Worm (Caenorhabditis elegans) whole organism, L4 larva: ENCODE results near the gene fbxa-28.
A peak's percentile ranks its signal among the peaks of the same experiment; 100 is the strongest.

ENCODE experiments used
- D1046.2 ChIP-seq: fragments of 200-800 bp; sonication (Bioruptor generic); IDR thresholded peaks from 2 replicates; pipeline ENCODE4 v1.3.6; 2022; ENCODE audit warnings: missing genetic modification characterization, missing compliant biosample characterization
- F10B5.3 ChIP-seq: sonication (generic microtip); optimal IDR thresholded peaks from 2 replicates; lab custom pipeline; 2016; ENCODE audit warnings: mild to moderate bottlenecking, missing genetic modification characterization, missing compliant biosample characterization
- F26F4.8 ChIP-seq: fragments of 200-800 bp; sonication (Bioruptor generic); conservative IDR thresholded peaks from 2 replicates; pipeline ENCODE4 v1.3.6; 2022; ENCODE audit warnings: missing genetic modification characterization, missing compliant biosample characterization
- R02D3.7 ChIP-seq: fragments of 150-350 bp; sonication (generic microtip); optimal IDR thresholded peaks from 3 replicates; lab custom pipeline; 2014; ENCODE audit warnings: missing biosample characterization, missing genetic modification characterization
- T20F7.1 ChIP-seq: fragments of 200-800 bp; sonication (Bioruptor generic); optimal IDR thresholded peaks from 2 replicates; lab custom pipeline; 2018; ENCODE audit warnings: mild to moderate bottlenecking, missing genetic modification characterization, missing compliant biosample characterization
- T26A8.4 ChIP-seq: fragments of 200-800 bp; sonication (Bioruptor generic); IDR thresholded peaks from 2 replicates; pipeline ENCODE4 v1.3.6; 2022; ENCODE audit warnings: missing genetic modification characterization, missing compliant biosample characterization
- Y105C5A.15 ChIP-seq: fragments of 200-800 bp; sonication (Bioruptor generic); IDR thresholded peaks from 2 replicates; pipeline ENCODE4 v1.3.6; 2022; ENCODE audit warnings: missing genetic modification characterization, missing compliant biosample characterization
- ZK546.5 ChIP-seq, 2 experiments: sonication (generic microtip); optimal IDR thresholded peaks; 2 replicates each; lab custom pipeline; 2017; ENCODE audit warnings: missing biosample characterization in 2 of 2, missing genetic modification characterization in 2 of 2
- aha-1 ChIP-seq: fragments of 150-350 bp; peaks from one replicate; lab custom pipeline; 2014; ENCODE audit warnings: missing biosample characterization, missing genetic modification characterization
- ama-1 ChIP-seq: fragments of 150-350 bp; optimal IDR thresholded peaks from 2 replicates; lab custom pipeline; 2014; ENCODE audit warnings: inconsistent platforms, mixed read lengths
- arid-1 ChIP-seq: fragments of 200-800 bp; sonication (Bioruptor generic); conservative IDR thresholded peaks from 2 replicates; pipeline ENCODE4 v1.3.6; 2022; ENCODE audit warnings: missing genetic modification reagents, missing genetic modification characterization, missing compliant biosample characterization
- attf-4 ChIP-seq: sonication (generic microtip); optimal IDR thresholded peaks from 3 replicates; lab custom pipeline; 2017; ENCODE audit warnings: missing biosample characterization, missing genetic modification characterization
- ceh-28 ChIP-seq: fragments of 150-350 bp; optimal IDR thresholded peaks from 2 replicates; lab custom pipeline; 2014; ENCODE audit warnings: missing biosample characterization, missing genetic modification reagents, missing genetic modification characterization
- ceh-32 ChIP-seq: sonication (generic microtip); optimal IDR thresholded peaks from 2 replicates; lab custom pipeline; 2016; ENCODE audit warnings: mild to moderate bottlenecking, missing genetic modification characterization, missing compliant biosample characterization; ENCODE audit not compliant: poor library complexity
- ceh-44 ChIP-seq: fragments of 200-800 bp; sonication (Bioruptor generic); IDR thresholded peaks from 2 replicates; pipeline ENCODE4 v1.3.6; 2022; ENCODE audit warnings: missing genetic modification reagents, missing genetic modification characterization, missing compliant biosample characterization
- ceh-82 ChIP-seq: sonication (generic microtip); optimal IDR thresholded peaks from 2 replicates; lab custom pipeline; 2017; ENCODE audit warnings: missing biosample characterization, missing genetic modification characterization
- ces-1 ChIP-seq: fragments of 150-350 bp; sonication (generic microtip); optimal IDR thresholded peaks from 4 replicates; lab custom pipeline; 2014; ENCODE audit warnings: missing biosample characterization, missing genetic modification reagents, missing genetic modification characterization
- cey-2 ChIP-seq: sonication (generic microtip); optimal IDR thresholded peaks from 3 replicates; lab custom pipeline; 2017; ENCODE audit warnings: missing genetic modification characterization, mild to moderate bottlenecking, missing compliant biosample characterization, antibody characterized with exemption, borderline replicate concordance; ENCODE audit not compliant: insufficient read depth
- ctbp-1 ChIP-seq: fragments of 200-800 bp; sonication (Bioruptor generic); IDR thresholded peaks from 2 replicates; pipeline ENCODE4 v1.3.6; 2022; ENCODE audit warnings: missing genetic modification reagents, missing genetic modification characterization, missing compliant biosample characterization
- daf-8 ChIP-seq: fragments of 200-800 bp; sonication (Bioruptor generic); IDR thresholded peaks from 2 replicates; pipeline ENCODE4 v1.3.6; 2022; ENCODE audit warnings: missing genetic modification characterization, missing compliant biosample characterization
- dmd-6 ChIP-seq: fragments of 200-800 bp; sonication (Bioruptor generic); IDR thresholded peaks from 2 replicates; pipeline ENCODE4 v1.3.6; 2022; ENCODE audit warnings: missing genetic modification reagents, missing genetic modification characterization, missing compliant biosample characterization
- dmd-9 ChIP-seq: fragments of 200-800 bp; sonication (Bioruptor generic); IDR thresholded peaks from 2 replicates; pipeline ENCODE4 v1.3.6; 2022; ENCODE audit warnings: missing genetic modification reagents, missing genetic modification characterization, missing compliant biosample characterization
- dpl-1 ChIP-seq: fragments of 150-350 bp; optimal IDR thresholded peaks from 2 replicates; lab custom pipeline; 2014; ENCODE audit warnings: missing biosample characterization, missing genetic modification reagents, missing genetic modification characterization
- dve-1 ChIP-seq: sonication (generic microtip); optimal IDR thresholded peaks from 2 replicates; lab custom pipeline; 2017; ENCODE audit warnings: antibody characterized with exemption, mild to moderate bottlenecking, missing genetic modification characterization, missing compliant biosample characterization; ENCODE audit not compliant: insufficient read depth
- egl-27 ChIP-seq: sonication (generic microtip); optimal IDR thresholded peaks from 3 replicates; lab custom pipeline; 2017; ENCODE audit warnings: missing biosample characterization, missing genetic modification reagents, missing genetic modification characterization
- egl-43 ChIP-seq: fragments of 200-800 bp; sonication (Bioruptor generic); IDR thresholded peaks from 2 replicates; pipeline ENCODE4 v1.3.6; 2022; ENCODE audit warnings: missing genetic modification reagents, missing genetic modification characterization, missing compliant biosample characterization
- fkh-10 ChIP-seq: fragments of 150-350 bp; optimal IDR thresholded peaks from 2 replicates; lab custom pipeline; 2014; ENCODE audit warnings: missing biosample characterization, missing genetic modification reagents, missing genetic modification characterization
- hif-1 ChIP-seq, 2 experiments: sonication (generic microtip); optimal IDR thresholded peaks; 2 replicates each; lab custom pipeline; 2016 to 2017; ENCODE audit warnings: missing compliant biosample characterization in 2 of 2, missing genetic modification characterization in 2 of 2, missing genetic modification reagents in 2 of 2, missing genotype in 2 of 2, mild to moderate bottlenecking in 1 of 2
- hlh-11 ChIP-seq: fragments of 200-800 bp; sonication (Bioruptor generic); optimal IDR thresholded peaks from 2 replicates; lab custom pipeline; 2018; ENCODE audit warnings: mild to moderate bottlenecking, missing genetic modification characterization, missing compliant biosample characterization
- hmg-1.1 ChIP-seq: fragments of 200-800 bp; sonication (Bioruptor generic); IDR thresholded peaks from 2 replicates; pipeline ENCODE4 v1.3.6; 2022; ENCODE audit warnings: missing genetic modification reagents, missing genetic modification characterization, missing compliant biosample characterization
- jun-1 ChIP-seq: fragments of 150-350 bp; optimal IDR thresholded peaks from 2 replicates; lab custom pipeline; 2014; ENCODE audit warnings: missing biosample characterization, missing genetic modification reagents, missing genetic modification characterization
- lim-7 ChIP-seq: fragments of 200-800 bp; sonication (Bioruptor generic); IDR thresholded peaks from 2 replicates; pipeline ENCODE4 v1.3.6; 2022; ENCODE audit warnings: missing genetic modification characterization, missing compliant biosample characterization
- lin-1 ChIP-seq: fragments of 200-800 bp; sonication (Bioruptor generic); IDR thresholded peaks from 2 replicates; pipeline ENCODE4 v1.3.6; 2022; ENCODE audit warnings: missing genetic modification reagents, missing genetic modification characterization, missing compliant biosample characterization
- lin-38 ChIP-seq: fragments of 200-800 bp; sonication (Bioruptor generic); IDR thresholded peaks from 2 replicates; pipeline ENCODE4 v1.3.6; 2022; ENCODE audit warnings: missing genetic modification reagents, missing genetic modification characterization, missing compliant biosample characterization
- lsy-2 ChIP-seq, 2 experiments: fragments of 150-350 bp in 1 of 2; sonication (generic microtip) in 1 of 2; optimal IDR thresholded peaks; 2 replicates each; lab custom pipeline; 2014 to 2017; ENCODE audit warnings: missing biosample characterization in 2 of 2, missing genetic modification characterization in 2 of 2
- madf-9 ChIP-seq: fragments of 200-800 bp; sonication (Bioruptor generic); conservative IDR thresholded peaks from 2 replicates; pipeline ENCODE4 v1.3.6; 2022; ENCODE audit warnings: missing genetic modification reagents, missing genetic modification characterization, missing compliant biosample characterization
- mdl-1 ChIP-seq, 2 experiments: fragments of 150-350 bp in 1 of 2; sonication (generic microtip) in 1 of 2; optimal IDR thresholded peaks; 2 replicates each; lab custom pipeline; 2014 to 2017; ENCODE audit warnings: missing biosample characterization in 2 of 2, missing genetic modification characterization in 2 of 2
- mxl-3 ChIP-seq: fragments of 200-800 bp; sonication (Bioruptor generic); optimal IDR thresholded peaks from 2 replicates; lab custom pipeline; 2018; ENCODE audit warnings: mild to moderate bottlenecking, missing genetic modification characterization, missing compliant biosample characterization
- nhr-111 ChIP-seq: fragments of 200-800 bp; sonication (Bioruptor generic); optimal IDR thresholded peaks from 2 replicates; lab custom pipeline; 2018; ENCODE audit warnings: mild to moderate bottlenecking, missing genetic modification characterization, missing compliant biosample characterization
- nhr-25 ChIP-seq: sonication (generic microtip); optimal IDR thresholded peaks from 2 replicates; lab custom pipeline; 2017; ENCODE audit warnings: missing genetic modification characterization, mild to moderate bottlenecking, missing compliant biosample characterization, antibody characterized with exemption, moderate library complexity, borderline replicate concordance; ENCODE audit not compliant: insufficient read depth
- nhr-41 ChIP-seq: fragments of 200-800 bp; sonication (Bioruptor generic); IDR thresholded peaks from 2 replicates; pipeline ENCODE4 v1.3.6; 2022; ENCODE audit warnings: missing genetic modification reagents, missing genetic modification characterization, missing compliant biosample characterization
- nhr-6 ChIP-seq: fragments of 150-350 bp; optimal IDR thresholded peaks from 2 replicates; lab custom pipeline; 2014; ENCODE audit warnings: missing biosample characterization, missing genetic modification characterization
- php-3 ChIP-seq: fragments of 200-800 bp; sonication (Bioruptor generic); IDR thresholded peaks from 2 replicates; pipeline ENCODE4 v1.3.6; 2022; ENCODE audit warnings: missing genetic modification reagents, missing genetic modification characterization, missing compliant biosample characterization
- pqm-1 ChIP-seq: sonication (generic microtip); optimal IDR thresholded peaks from 2 replicates; lab custom pipeline; 2017; ENCODE audit warnings: missing biosample characterization, missing genetic modification characterization
- saeg-2 ChIP-seq: fragments of 200-800 bp; sonication (Bioruptor generic); IDR thresholded peaks from 2 replicates; pipeline ENCODE4 v1.3.6; 2022; ENCODE audit warnings: missing genetic modification reagents, missing genetic modification characterization, missing compliant biosample characterization
- set-16 ChIP-seq: fragments of 200-800 bp; sonication (Bioruptor generic); IDR thresholded peaks from 2 replicates; pipeline ENCODE4 v1.3.6; 2022; ENCODE audit warnings: missing genetic modification reagents, missing genetic modification characterization, missing compliant biosample characterization
- snpc-1.2 ChIP-seq: fragments of 200-800 bp; sonication (Bioruptor generic); IDR thresholded peaks from 2 replicates; pipeline ENCODE4 v1.3.6; 2022; ENCODE audit warnings: missing genetic modification reagents, missing genetic modification characterization, missing compliant biosample characterization
- spr-3 ChIP-seq: fragments of 200-800 bp; sonication (Bioruptor generic); optimal IDR thresholded peaks from 2 replicates; lab custom pipeline; 2018; ENCODE audit warnings: mild to moderate bottlenecking, missing genetic modification characterization, missing compliant biosample characterization
- tra-1 ChIP-seq: fragments of 200-800 bp; sonication (Bioruptor generic); IDR thresholded peaks from 2 replicates; pipeline ENCODE4 v1.3.6; 2022; ENCODE audit warnings: missing genetic modification reagents, missing genetic modification characterization, missing compliant biosample characterization
- unc-39 ChIP-seq: sonication (generic microtip); optimal IDR thresholded peaks from 2 replicates; lab custom pipeline; 2017; ENCODE audit warnings: missing biosample characterization, missing genetic modification characterization
- vab-7 ChIP-seq: fragments of 200-800 bp; sonication (Bioruptor generic); IDR thresholded peaks from 2 replicates; pipeline ENCODE4 v1.3.6; 2022; ENCODE audit warnings: missing genetic modification reagents, missing genetic modification characterization, missing compliant biosample characterization
- ztf-11 ChIP-seq: fragments of 150-350 bp; optimal IDR thresholded peaks from 2 replicates; lab custom pipeline; 2014; ENCODE audit warnings: missing biosample characterization, missing genetic modification characterization

Gene fbxa-28

ce11 chrIII:1323555-1323954 lies 25.9 kb downstream of the fbxa-28 start:
- TF ChIP-seq fkh-10 (GFP tag; lab: Kevin White, UChicago) (no peak), jun-1 (tag; lab: Kevin White, UChicago) (no peak), cey-2 (no peak), nhr-111 (GFP tag; lab: Kevin White, UChicago) (no peak), ceh-44 (GFP tag; lab: Robert Waterston, UW) (no peak), nhr-41 (peak; percentile 41; the same call in 1 of the 2 replicates), hif-1 (tag; optimal IDR thresholded peaks at IDR 0.05; lab: Kevin White, UChicago) (no peak), F10B5.3 (tag; lab: Kevin White, UChicago) (no peak), attf-4 (no peak), dpl-1 (GFP tag; lab: Kevin White, UChicago) (no peak), unc-39 (tag; lab: Kevin White, UChicago) (no peak), ZK546.5 (tag; optimal IDR thresholded peaks at IDR 0.05; lab: Kevin White, UChicago) (no peak), egl-43 (GFP tag; lab: Robert Waterston, UW) (no peak), lim-7 (GFP tag; lab: Robert Waterston, UW) (no peak), nhr-25 (tag; lab: Kevin White, UChicago) (no peak), lin-38 (GFP tag; lab: Robert Waterston, UW) (no peak), mdl-1 (tag; optimal IDR thresholded peaks at IDR 0.05; lab: Kevin White, UChicago) (peak in 1 of 2 experiments; percentile 22), F26F4.8 (no peak), snpc-1.2 (GFP tag; lab: Robert Waterston, UW) (no peak), pqm-1 (tag; lab: Kevin White, UChicago) (peak; percentile 96), T26A8.4 (GFP tag; lab: Robert Waterston, UW) (no peak), set-16 (GFP tag; lab: Robert Waterston, UW) (no peak), T20F7.1 (GFP tag; lab: Kevin White, UChicago) (no peak), ceh-28 (tag; lab: Kevin White, UChicago) (no peak), hlh-11 (peak; percentile 40), hmg-1.1 (GFP tag; lab: Robert Waterston, UW) (no peak), dve-1 (peak; percentile 19), Y105C5A.15 (GFP tag; lab: Robert Waterston, UW) (no peak), arid-1 (GFP tag; lab: Robert Waterston, UW) (no peak), ces-1 (no peak), ceh-32 (tag; lab: Kevin White, UChicago) (no peak), ctbp-1 (GFP tag; lab: Robert Waterston, UW) (no peak), R02D3.7 (tag; lab: Kevin White, UChicago) (no peak), D1046.2 (GFP tag; lab: Robert Waterston, UW) (no peak), ztf-11 (no peak), mxl-3 (no peak), php-3 (GFP tag; lab: Robert Waterston, UW) (no peak), aha-1 (no peak), ceh-82 (no peak), dmd-6 (GFP tag; lab: Robert Waterston, UW) (peak; percentile 83), spr-3 (no peak), nhr-6 (peak; percentile 84), tra-1 (GFP tag; lab: Robert Waterston, UW) (no peak), egl-27 (tag; lab: Kevin White, UChicago) (no peak), daf-8 (no peak), lsy-2 (tag; optimal IDR thresholded peaks at IDR 0.05; lab: Kevin White, UChicago) (peak in 1 of 2 experiments; percentile 36), saeg-2 (GFP tag; lab: Robert Waterston, UW) (no peak), lin-1 (GFP tag; lab: Robert Waterston, UW) (no peak), ama-1 (lab: Kevin White, UChicago) (no peak), madf-9 (no peak), vab-7 (GFP tag; lab: Robert Waterston, UW) (no peak), dmd-9 (GFP tag; lab: Robert Waterston, UW) (no peak)
